Worm (Caenorhabditis elegans): ENCODE measurements around the gene mig-39.

ce11 chrIII:8467520-8467919 lies 685 bp downstream of the mig-39 start:
- no peak for TF ChIP-seq cebp-2 (GFP tag; IDR thresholded peaks at IDR 0.05)
- no peak for TF ChIP-seq xnd-1 (tag; optimal IDR thresholded peaks at IDR 0.05)
- TF ChIP-seq chd-7 (tag; optimal IDR thresholded peaks at IDR 0.05), result no peak
- no peak for TF ChIP-seq Y53G8AR.9 (GFP tag; conservative IDR thresholded peaks at IDR 0.05)
- TF ChIP-seq nfyb-1 (GFP tag; IDR thresholded peaks at IDR 0.05), result no peak
- TF ChIP-seq let-607 (tag; optimal IDR thresholded peaks at IDR 0.05), result no peak
- no peak for TF ChIP-seq snpc-4 (GFP tag; optimal IDR thresholded peaks at IDR 0.05)
- no peak for TF ChIP-seq snpc-4 (tag; optimal IDR thresholded peaks at IDR 0.05)
- TF ChIP-seq ets-4 (GFP tag; optimal IDR thresholded peaks at IDR 0.05), result no peak
- TF ChIP-seq rec-8 (tag; optimal IDR thresholded peaks at IDR 0.05), result no peak
- no peak for TF ChIP-seq F49E8.2 (tag; optimal IDR thresholded peaks at IDR 0.05; ENCODE audit: insufficient read depth)
- no peak for TF ChIP-seq ztf-25 (GFP tag; IDR thresholded peaks at IDR 0.05)
- no peak for TF ChIP-seq him-1 (tag; optimal IDR thresholded peaks at IDR 0.05)
